Worm (Caenorhabditis elegans) whole organism, mixed stage, embryonic: Measurements from ENCODE around the gene C06B8.3.

Experiments
- M03D4.4 ChIP-seq: sonication (generic microtip); optimal IDR thresholded peaks from 2 replicates; lab custom pipeline; 2017; ENCODE audit warnings: mild to moderate bottlenecking, missing genetic modification characterization, missing compliant biosample characterization
- bed-3 ChIP-seq: fragments of 200-800 bp; sonication (Bioruptor generic); optimal IDR thresholded peaks from 3 replicates; lab custom pipeline; 2018; ENCODE audit warnings: mild to moderate bottlenecking, missing genetic modification characterization, moderate library complexity, missing compliant biosample characterization
- blmp-1 ChIP-seq: fragments of 150-350 bp; optimal IDR thresholded peaks from 2 replicates; lab custom pipeline; 2014; ENCODE audit warnings: missing biosample characterization, missing genetic modification characterization
- ceh-39 ChIP-seq: fragments of 150-350 bp; optimal IDR thresholded peaks from 2 replicates; lab custom pipeline; 2014; ENCODE audit warnings: missing biosample characterization, missing genetic modification characterization
- ceh-43 ChIP-seq: fragments of 200-800 bp; sonication (Bioruptor generic); optimal IDR thresholded peaks from 2 replicates; lab custom pipeline; 2018; ENCODE audit warnings: mild to moderate bottlenecking, missing genetic modification characterization, moderate library complexity, missing compliant biosample characterization
- ceh-83 ChIP-seq: fragments of 200-800 bp; sonication (Bioruptor generic); optimal IDR thresholded peaks from 2 replicates; lab custom pipeline; 2018; ENCODE audit warnings: mild to moderate bottlenecking, missing genetic modification characterization, missing compliant biosample characterization
- ces-1 ChIP-seq: fragments of 150-350 bp; optimal IDR thresholded peaks from 2 replicates; lab custom pipeline; 2014; ENCODE audit warnings: missing biosample characterization, missing genetic modification reagents, missing genetic modification characterization
- cnd-1 ChIP-seq: fragments of 200-800 bp; sonication (Bioruptor generic); optimal IDR thresholded peaks from 2 replicates; lab custom pipeline; 2018; ENCODE audit warnings: mild to moderate bottlenecking, missing genetic modification characterization, missing compliant biosample characterization
- drap-1 ChIP-seq: fragments of 200-800 bp; sonication (Bioruptor generic); optimal IDR thresholded peaks from 3 replicates; lab custom pipeline; 2018; ENCODE audit warnings: mild to moderate bottlenecking, missing genetic modification characterization, missing compliant biosample characterization
- elt-1 ChIP-seq: sonication (generic microtip); optimal IDR thresholded peaks from 2 replicates; lab custom pipeline; 2017; ENCODE audit warnings: missing genetic modification characterization, mild to moderate bottlenecking, missing compliant biosample characterization, antibody characterized with exemption, moderate library complexity, borderline replicate concordance; ENCODE audit not compliant: insufficient read depth
- flh-1 ChIP-seq: fragments of 200-800 bp; sonication (Bioruptor generic); optimal IDR thresholded peaks from 2 replicates; lab custom pipeline; 2018; ENCODE audit warnings: mild to moderate bottlenecking, missing genetic modification characterization, moderate library complexity, missing compliant biosample characterization
- ham-2 ChIP-seq: fragments of 200-800 bp; sonication (Bioruptor generic); optimal IDR thresholded peaks from 2 replicates; lab custom pipeline; 2018; ENCODE audit warnings: mild to moderate bottlenecking, missing genetic modification characterization, missing compliant biosample characterization
- hlh-1 ChIP-seq: fragments of 150-350 bp; optimal IDR thresholded peaks from 2 replicates; lab custom pipeline; 2014; ENCODE audit warnings: missing biosample characterization, missing genetic modification reagents, missing genetic modification characterization
- lin-13 ChIP-seq: fragments of 150-350 bp; optimal IDR thresholded peaks from 2 replicates; lab custom pipeline; 2014; ENCODE audit warnings: missing biosample characterization, missing genetic modification characterization
- lin-32 ChIP-seq: fragments of 200-800 bp; sonication (Bioruptor generic); optimal IDR thresholded peaks from 2 replicates; lab custom pipeline; 2018; ENCODE audit warnings: mild to moderate bottlenecking, missing genetic modification characterization, missing compliant biosample characterization
- lsy-2 ChIP-seq: fragments of 150-350 bp; optimal IDR thresholded peaks from 2 replicates; lab custom pipeline; 2014; ENCODE audit warnings: missing biosample characterization, missing genetic modification characterization
- mab-5 ChIP-seq: fragments of 150-350 bp; optimal IDR thresholded peaks from 2 replicates; lab custom pipeline; 2014; ENCODE audit warnings: missing biosample characterization, missing genetic modification characterization
- mep-1 ChIP-seq: fragments of 150-350 bp; optimal IDR thresholded peaks from 2 replicates; lab custom pipeline; 2017; ENCODE audit warnings: missing biosample characterization, missing genetic modification reagents, missing genetic modification characterization, inconsistent platforms
- nhr-12 ChIP-seq: fragments of 150-350 bp; optimal IDR thresholded peaks from 2 replicates; lab custom pipeline; 2014; ENCODE audit warnings: missing biosample characterization, missing genetic modification characterization
- nhr-2 ChIP-seq: fragments of 150-350 bp; optimal IDR thresholded peaks from 2 replicates; lab custom pipeline; 2014; ENCODE audit warnings: missing biosample characterization, missing genetic modification characterization
- nhr-237 ChIP-seq: fragments of 150-350 bp; optimal IDR thresholded peaks from 2 replicates; lab custom pipeline; 2014; ENCODE audit warnings: missing biosample characterization, missing genetic modification characterization
- nhr-28 ChIP-seq: fragments of 150-350 bp; optimal IDR thresholded peaks from 2 replicates; lab custom pipeline; 2014; ENCODE audit warnings: missing biosample characterization, missing genetic modification characterization
- nhr-76 ChIP-seq: sonication (generic microtip); optimal IDR thresholded peaks from 2 replicates; lab custom pipeline; 2017; ENCODE audit warnings: missing biosample characterization, missing genetic modification characterization
- pha-4 ChIP-seq: fragments of 150-350 bp; optimal IDR thresholded peaks from 2 replicates; lab custom pipeline; 2018; ENCODE audit warnings: missing biosample characterization, missing genetic modification reagents, missing genetic modification characterization
- sem-2 ChIP-seq: fragments of 200-800 bp; sonication (Bioruptor generic); optimal IDR thresholded peaks from 2 replicates; lab custom pipeline; 2018; ENCODE audit warnings: mild to moderate bottlenecking, missing genetic modification characterization, missing compliant biosample characterization
- sptf-1 ChIP-seq: sonication (generic microtip); optimal IDR thresholded peaks from 2 replicates; lab custom pipeline; 2017; ENCODE audit warnings: mild to moderate bottlenecking, missing genetic modification characterization, moderate library complexity, missing compliant biosample characterization
- unc-120 ChIP-seq: sonication (generic microtip); optimal IDR thresholded peaks from 2 replicates; lab custom pipeline; 2017; ENCODE audit warnings: missing genetic modification characterization, missing compliant biosample characterization; ENCODE audit not compliant: poor library complexity, severe bottlenecking
- unc-39 ChIP-seq: fragments of 150-350 bp; optimal IDR thresholded peaks from 2 replicates; lab custom pipeline; 2014; ENCODE audit warnings: missing biosample characterization, missing genetic modification characterization
- unc-62 ChIP-seq: fragments of 150-350 bp; optimal IDR thresholded peaks from 2 replicates; lab custom pipeline; 2014; ENCODE audit warnings: missing biosample characterization, missing genetic modification reagents, missing genetic modification characterization
- zip-8 ChIP-seq: fragments of 150-350 bp; optimal IDR thresholded peaks from 2 replicates; lab custom pipeline; 2014; ENCODE audit warnings: missing biosample characterization, missing genetic modification characterization
- ztf-11 ChIP-seq: fragments of 150-350 bp; optimal IDR thresholded peaks from 2 replicates; lab custom pipeline; 2014; ENCODE audit warnings: missing biosample characterization, missing genetic modification characterization

Gene C06B8.3

DNA sequence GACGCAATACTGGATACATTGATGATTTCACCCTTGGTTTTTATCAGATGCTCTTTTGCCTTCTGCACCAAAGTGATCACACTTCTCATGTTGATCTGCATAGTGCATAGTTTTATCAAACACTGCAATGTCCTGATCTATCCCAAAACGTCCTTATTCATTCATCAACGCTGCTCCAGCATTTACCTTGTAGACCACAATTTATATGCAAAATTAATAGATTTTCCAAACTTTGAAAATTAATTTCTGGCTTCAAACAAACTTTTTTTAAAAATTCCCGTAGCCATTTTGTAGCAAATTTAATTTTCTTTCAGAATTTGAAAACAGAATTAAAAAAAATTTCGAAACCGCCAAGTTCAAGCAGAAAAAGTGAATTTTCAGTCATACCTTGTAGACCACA lies at the start of gene C06B8.3:
C06B8.3 (minus strand) TSS at position 101 of the 400 bp plus-strand sequence.
- TF ChIP-seq blmp-1 (tag; lab: Kevin White, UChicago) (no peak), lin-13 (no peak), unc-120 (tag; lab: Kevin White, UChicago) (no peak), ztf-11 (tag; lab: Kevin White, UChicago) (no peak), nhr-28 (no peak), hlh-1 (tag; lab: Kevin White, UChicago) (no peak), bed-3 (GFP tag; lab: Kevin White, UChicago) (no peak), nhr-12 (no peak), pha-4 (tag; lab: Kevin White, UChicago) (no peak), ham-2 (GFP tag; lab: Kevin White, UChicago) (no peak), M03D4.4 (tag; lab: Kevin White, UChicago) (no peak)

DNA sequence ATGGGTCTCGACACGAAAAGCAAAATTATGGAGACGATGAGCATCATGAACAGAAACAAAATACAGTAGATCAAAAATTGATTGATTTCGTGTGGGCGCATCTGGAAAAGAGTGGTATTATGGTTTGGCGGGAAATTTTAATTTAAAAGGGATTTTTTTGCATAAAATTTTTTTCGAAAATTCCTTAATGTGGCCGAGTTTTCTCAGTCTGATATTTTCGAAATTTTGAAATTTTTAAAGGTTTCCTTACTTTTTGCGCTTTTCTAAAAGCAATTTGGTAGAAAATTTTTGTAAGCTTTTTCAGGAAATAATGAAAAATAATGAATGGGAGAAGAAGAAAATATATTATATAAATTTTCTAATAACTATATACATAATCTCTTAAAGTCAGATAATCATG lies 49.4 kb upstream of the C06B8.3 start, which contains the start of gene F21A3.2:
F21A3.2 (minus strand) TSS at position 101 of the 400 bp plus-strand sequence.
- TF ChIP-seq drap-1 (GFP tag; lab: Kevin White, UChicago), result no peak
- TF ChIP-seq lsy-2 (tag; lab: Kevin White, UChicago), result no peak
- TF ChIP-seq unc-39 (tag; lab: Kevin White, UChicago), result no peak

DNA sequence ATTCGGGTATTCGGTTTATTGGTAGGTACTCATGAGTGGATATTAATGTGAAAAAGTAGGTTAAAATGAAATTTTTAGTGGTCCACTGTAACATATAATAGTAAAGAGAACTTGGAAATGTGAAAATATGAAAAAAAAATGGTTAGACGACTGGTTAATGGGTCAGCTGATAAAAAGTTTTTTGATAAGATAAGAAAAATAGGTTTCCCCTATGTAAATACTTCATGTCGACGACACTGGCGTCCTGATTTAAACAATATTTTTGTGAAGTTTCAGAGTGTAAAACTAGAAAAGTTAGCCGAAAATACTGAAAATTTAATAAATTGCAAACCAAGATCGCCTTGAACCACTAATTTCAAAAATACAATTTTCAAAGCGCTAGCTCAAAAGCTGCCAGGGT lies 48.7 kb upstream of the C06B8.3 start, which contains the start of gene F21A3.11:
F21A3.11 (minus strand) TSS at position 117 of the 400 bp plus-strand sequence.
- TF ChIP-seq mep-1 (no peak), cnd-1 (tag; lab: Kevin White, UChicago) (no peak), lin-32 (GFP tag; lab: Kevin White, UChicago) (no peak), pha-4 (tag; lab: Kevin White, UChicago) (no peak), hlh-1 (tag; lab: Kevin White, UChicago) (no peak), unc-120 (tag; lab: Kevin White, UChicago) (no peak)

DNA sequence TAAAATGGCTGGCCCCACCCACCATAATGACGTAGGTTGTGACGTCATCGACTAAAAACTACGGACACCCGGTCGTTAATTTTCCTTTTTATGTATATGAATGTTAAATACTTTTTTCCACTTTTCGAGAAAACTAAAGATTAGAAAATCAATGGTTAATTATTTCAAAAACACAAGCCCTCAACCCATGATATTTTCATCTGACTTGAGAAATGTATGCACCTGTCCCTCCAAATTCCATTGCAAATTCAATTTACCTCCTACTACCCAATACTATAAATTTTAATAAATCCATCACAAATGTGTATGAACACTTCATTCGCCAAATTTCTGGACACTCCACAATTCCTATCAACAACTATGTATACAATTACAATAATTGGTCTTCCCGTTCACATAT lies 44.6 kb upstream of the C06B8.3 start, which contains the start of gene srh-276:
srh-276 (plus strand) TSS at position 301 of the 400 bp plus-strand sequence.
- TF ChIP-seq mep-1 (no peak), zip-8 (tag; lab: Kevin White, UChicago) (peak; percentile 74), nhr-2 (no peak), ceh-43 (GFP tag; lab: Kevin White, UChicago) (no peak), nhr-12 (no peak)
- TF ChIP-seq, all 35 proteins: peak for 1

DNA sequence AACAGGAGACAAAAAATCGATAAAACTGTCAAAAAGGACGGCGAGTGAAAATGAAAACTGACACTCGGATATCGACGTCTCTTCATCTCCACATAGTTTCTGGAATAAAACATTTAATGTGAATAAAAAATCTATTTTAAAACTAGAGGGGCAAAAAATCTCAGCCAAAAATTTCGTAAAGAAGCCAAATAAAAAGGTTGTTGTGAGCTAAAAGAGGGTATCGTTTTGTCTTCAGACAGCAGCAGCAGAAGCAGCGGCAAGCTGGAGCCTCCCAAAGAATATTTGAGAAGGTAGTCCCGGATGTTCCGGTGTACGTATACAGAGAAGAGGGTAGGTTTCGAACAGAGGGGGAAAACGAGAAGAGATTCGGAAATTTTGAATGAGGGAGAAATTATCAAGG lies 37.5 kb upstream of the C06B8.3 start, which contains the start of gene lgc-31:
lgc-31 (minus strand) TSS at position 101 of the 400 bp plus-strand sequence.
- TF ChIP-seq unc-62 (GFP tag; lab: Kevin White, UChicago) (no peak), hlh-1 (tag; lab: Kevin White, UChicago) (no peak), mep-1 (no peak), ceh-39 (no peak), nhr-76 (no peak), ceh-83 (GFP tag; lab: Kevin White, UChicago) (no peak), flh-1 (GFP tag; lab: Kevin White, UChicago) (no peak), zip-8 (tag; lab: Kevin White, UChicago) (no peak), unc-39 (tag; lab: Kevin White, UChicago) (no peak), ztf-11 (tag; lab: Kevin White, UChicago) (no peak), drap-1 (GFP tag; lab: Kevin White, UChicago) (no peak), ces-1 (GFP tag; lab: Kevin White, UChicago) (no peak), nhr-2 (no peak), nhr-237 (tag; lab: Kevin White, UChicago) (no peak)

DNA sequence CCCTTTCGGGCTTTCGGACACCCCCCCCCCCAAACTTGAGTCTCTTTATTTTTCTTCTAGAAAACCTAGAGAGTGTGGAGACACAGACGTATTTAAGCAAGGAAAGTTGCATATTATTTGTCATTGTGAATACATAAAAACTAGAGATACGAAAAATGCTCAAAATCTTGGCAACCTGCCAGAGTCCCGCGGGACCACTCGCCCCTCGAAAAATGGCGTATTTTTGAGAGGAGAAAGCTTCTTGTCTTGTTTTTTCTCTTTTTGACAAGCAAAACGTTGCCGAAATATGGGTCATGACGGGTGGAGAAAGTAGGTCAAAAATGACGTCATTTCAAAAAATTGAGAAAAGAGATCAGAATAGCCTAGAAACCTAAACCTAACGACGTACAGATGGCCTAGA lies 36.0 kb upstream of the C06B8.3 start:
- TF ChIP-seq nhr-2 (no peak), flh-1 (GFP tag; lab: Kevin White, UChicago) (no peak), elt-1 (tag; lab: Kevin White, UChicago) (no peak), nhr-76 (no peak), lin-13 (no peak), ztf-11 (tag; lab: Kevin White, UChicago) (no peak), ceh-43 (GFP tag; lab: Kevin White, UChicago) (no peak), pha-4 (tag; lab: Kevin White, UChicago) (no peak), sem-2 (no peak), sptf-1 (tag; lab: Kevin White, UChicago) (no peak), ceh-83 (GFP tag; lab: Kevin White, UChicago) (no peak), drap-1 (GFP tag; lab: Kevin White, UChicago) (no peak), mab-5 (tag; lab: Kevin White, UChicago) (no peak), bed-3 (GFP tag; lab: Kevin White, UChicago) (no peak), lsy-2 (tag; lab: Kevin White, UChicago) (no peak), ceh-39 (no peak), M03D4.4 (tag; lab: Kevin White, UChicago) (no peak), unc-120 (tag; lab: Kevin White, UChicago) (no peak)
